Fruit fly (Drosophila melanogaster): ENCODE measurements around the gene e.

DNA sequence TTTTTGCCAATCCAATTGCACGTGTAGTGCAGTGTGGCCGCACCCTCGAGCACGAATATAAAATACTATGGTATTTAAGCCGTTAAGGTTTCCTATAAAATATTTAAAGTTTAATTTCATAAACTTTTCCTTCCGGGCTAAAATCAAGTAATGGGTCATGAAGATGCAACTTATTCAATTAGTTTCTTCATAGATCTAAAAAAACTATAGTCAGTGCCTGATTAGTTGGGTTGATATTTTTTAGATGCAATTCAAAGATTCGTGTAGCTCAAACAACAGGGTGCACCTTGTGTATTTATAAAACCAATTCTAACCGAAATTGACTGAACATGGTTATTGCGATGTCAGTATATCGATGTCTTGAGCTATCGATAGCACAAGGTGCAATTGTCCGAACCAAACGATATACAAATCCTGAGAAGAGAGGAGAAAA, 18.2 kb downstream of the e start, which contains the start of the genes Smyd5 and Oga:
- no peak for TF ChIP-seq CG8301 (tag; optimal IDR thresholded peaks at IDR 0.05)
- no peak for TF ChIP-seq EcR (GFP tag; optimal IDR thresholded peaks at IDR 0.05)
- no peak for TF ChIP-seq CG8159 (tag; optimal IDR thresholded peaks at IDR 0.05)
- TF ChIP-seq CG32121 (GFP tag; IDR thresholded peaks at IDR 0.05) = no peak
- no peak for TF ChIP-seq CG13204 (GFP tag; optimal IDR thresholded peaks at IDR 0.05)
- no peak for TF ChIP-seq CG14655 (GFP tag; optimal IDR thresholded peaks at IDR 0.05)
- no peak for TF ChIP-seq CG34367 (tag; optimal IDR thresholded peaks at IDR 0.05)

All from whole organism, pupa.